Fruit fly (Drosophila melanogaster): Measurements from ENCODE around the gene CG14000.

CG14000 gene

DNA sequence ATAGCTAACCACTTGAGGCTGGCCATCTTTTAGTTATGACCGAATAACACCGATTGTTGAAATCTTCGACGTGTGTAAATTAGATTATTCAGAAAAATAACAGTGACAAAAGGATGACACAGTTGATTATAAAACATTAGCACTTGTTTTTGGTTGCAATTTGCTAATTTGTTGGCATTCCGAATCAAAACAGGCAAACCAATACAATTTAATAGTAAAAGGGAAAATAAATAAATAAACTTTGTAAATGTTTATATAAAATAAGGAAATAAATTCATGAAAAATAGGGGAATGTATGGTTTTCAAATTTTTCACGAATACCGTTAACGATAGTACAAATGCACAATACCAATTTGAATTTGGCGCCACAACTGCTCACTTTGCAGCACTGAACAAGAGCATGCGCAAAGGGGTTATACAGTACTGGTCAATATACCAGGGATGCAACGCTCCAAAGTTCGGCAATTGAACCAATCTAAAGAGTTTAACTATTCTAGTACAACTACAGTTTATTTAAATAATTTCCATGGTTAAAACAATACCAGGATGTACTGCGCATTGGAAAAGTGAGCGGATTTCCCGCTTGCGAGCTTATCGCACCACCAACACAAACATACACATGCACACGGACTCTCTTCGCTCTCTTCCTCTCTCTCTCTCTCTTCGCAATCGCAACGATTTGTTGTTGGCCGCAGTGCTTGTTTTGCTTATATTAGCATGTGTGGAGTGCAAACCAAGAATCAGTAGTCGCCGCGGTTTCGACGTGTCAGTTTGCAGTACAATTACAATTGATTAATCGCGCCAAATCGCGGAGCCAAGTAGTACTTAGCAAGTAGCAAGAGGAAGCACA lies 33.4 kb upstream of the CG14000 start, which contains the start of the genes Sfp26Ad and Gpdh1:
TSS of gene Sfp26Ad (minus strand) at position 76 of the 850 bp plus-strand sequence.
TSS of gene Gpdh1 (plus strand) at position 415 of the 850 bp plus-strand sequence.
- TF ChIP-seq Hnf4 (GFP tag; optimal IDR thresholded peaks at IDR 0.05), result peak; percentile 87
- no peak for TF ChIP-seq dmrt93B (GFP tag; optimal IDR thresholded peaks at IDR 0.05)
- TF ChIP-seq Mio (GFP tag; optimal IDR thresholded peaks at IDR 0.05), result no peak
- peak; percentile 23 for TF ChIP-seq GATAd (GFP tag; optimal IDR thresholded peaks at IDR 0.05)
- no peak for TF ChIP-seq Rel (GFP tag; optimal IDR thresholded peaks at IDR 0.05)
- TF ChIP-seq Rel (tag; optimal IDR thresholded peaks at IDR 0.05), result peak; percentile 46
- peak; percentile 78 for TF ChIP-seq psq (GFP tag; optimal IDR thresholded peaks at IDR 0.05)
- TF ChIP-seq Vsx2 (GFP tag; optimal IDR thresholded peaks at IDR 0.05; ENCODE audit: partially characterized antibody), result peak; percentile 29
- TF ChIP-seq sage (GFP tag; optimal IDR thresholded peaks at IDR 0.05), result peak; percentile 76
- TF ChIP-seq HLH106 (tag; optimal IDR thresholded peaks at IDR 0.05), result peak; percentile 72
- peak; percentile 80 for TF ChIP-seq OdsH (GFP tag; optimal IDR thresholded peaks at IDR 0.05)
- peak; percentile 75 for TF ChIP-seq br (GFP tag; optimal IDR thresholded peaks at IDR 0.05)
- TF ChIP-seq Jra (GFP tag; optimal IDR thresholded peaks at IDR 0.05), result peak; percentile 72
- peak; percentile 67 for TF ChIP-seq brk (GFP tag; optimal IDR thresholded peaks at IDR 0.05)
- peak; percentile 74 for TF ChIP-seq ey (GFP tag; optimal IDR thresholded peaks at IDR 0.05)
- TF ChIP-seq lola (GFP tag; optimal IDR thresholded peaks at IDR 0.05), result no peak
- peak; percentile 92 to 96 for TF ChIP-seq dl (GFP tag; optimal IDR thresholded peaks at IDR 0.05; ENCODE audit: insufficient read depth in 1 of 2, partially characterized antibody in 2 of 2)
- peak; percentile 87 for TF ChIP-seq h (GFP tag; optimal IDR thresholded peaks at IDR 0.05)
- TF ChIP-seq Sp1 (GFP tag; optimal IDR thresholded peaks at IDR 0.05), result peak; percentile 59
- TF ChIP-seq fru (GFP tag; optimal IDR thresholded peaks at IDR 0.05), result peak; percentile 83
- TF ChIP-seq CG32264 (GFP tag; optimal IDR thresholded peaks at IDR 0.05), result peak; percentile 57
- TF ChIP-seq Myc (optimal IDR thresholded peaks at IDR 0.05), result peak; percentile 38
- TF ChIP-seq N (GFP tag; optimal IDR thresholded peaks at IDR 0.05), result no peak
- peak; percentile 79 for TF ChIP-seq CG9705 (GFP tag; optimal IDR thresholded peaks at IDR 0.05)
- no peak for TF ChIP-seq usp (GFP tag; optimal IDR thresholded peaks at IDR 0.05)
- no peak for TF ChIP-seq Abd-B (GFP tag; optimal IDR thresholded peaks at IDR 0.05)
- no peak for TF ChIP-seq Dfd (GFP tag; optimal IDR thresholded peaks at IDR 0.05)
- peak; percentile 89 for TF ChIP-seq CrebA (GFP tag; optimal IDR thresholded peaks at IDR 0.05; ENCODE audit: borderline replicate concordance)
- TF ChIP-seq Hr83 (GFP tag; optimal IDR thresholded peaks at IDR 0.05; ENCODE audit: poor library complexity, severe bottlenecking), result peak; percentile 76
- TF ChIP-seq foxo (GFP tag; optimal IDR thresholded peaks at IDR 0.05), result peak; percentile 30 to 82
- TF ChIP-seq Dif (GFP tag; optimal IDR thresholded peaks at IDR 0.05; ENCODE audit: partially characterized antibody), result peak; percentile 95
- TF ChIP-seq woc (GFP tag; optimal IDR thresholded peaks at IDR 0.05), result peak; percentile 44
- TF ChIP-seq pan (optimal IDR thresholded peaks at IDR 0.05), result no peak
- TF ChIP-seq jim (GFP tag; optimal IDR thresholded peaks at IDR 0.05), result no peak
- no peak for TF ChIP-seq tai (GFP tag; optimal IDR thresholded peaks at IDR 0.05)
- peak; percentile 88 for TF ChIP-seq dsf (GFP tag; optimal IDR thresholded peaks at IDR 0.05; ENCODE audit: borderline replicate concordance)
- no peak for TF ChIP-seq Hr78 (GFP tag; optimal IDR thresholded peaks at IDR 0.05)
- TF ChIP-seq sv (GFP tag; optimal IDR thresholded peaks at IDR 0.05), result peak; percentile 89
- peak; percentile 87 for TF ChIP-seq rgr (GFP tag; optimal IDR thresholded peaks at IDR 0.05)

DNA sequence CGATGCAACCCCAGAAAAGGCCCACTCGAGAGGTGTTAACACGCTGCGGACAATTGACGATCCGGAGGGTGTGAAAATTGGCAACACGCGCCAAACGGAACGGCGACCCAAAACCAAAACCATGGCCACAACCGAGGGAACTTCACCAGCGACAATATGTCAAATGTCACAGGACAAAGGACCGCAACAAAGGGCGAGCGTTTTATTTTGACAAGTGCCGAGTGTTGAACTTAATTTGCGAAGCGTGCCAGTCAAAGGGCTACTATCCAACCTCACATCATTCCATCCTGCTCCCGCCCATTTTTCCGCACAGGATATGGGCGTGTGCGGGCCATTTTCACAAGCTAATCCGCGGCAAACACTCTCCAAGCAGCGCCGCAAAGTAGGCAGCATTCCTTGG lies 17.3 kb upstream of the CG14000 start:
- TF ChIP-seq HLH106 (tag; optimal IDR thresholded peaks at IDR 0.05), result no peak
- TF ChIP-seq Dfd (GFP tag; optimal IDR thresholded peaks at IDR 0.05), result no peak
- TF ChIP-seq Dif (GFP tag; optimal IDR thresholded peaks at IDR 0.05; ENCODE audit: partially characterized antibody), result no peak
- TF ChIP-seq h (GFP tag; optimal IDR thresholded peaks at IDR 0.05), result no peak
- no peak for TF ChIP-seq dsf (GFP tag; optimal IDR thresholded peaks at IDR 0.05; ENCODE audit: borderline replicate concordance)

Measured in whole organism, wandering third instar larva.